Worm (Caenorhabditis elegans) whole organism, late embryonic: Measurements from ENCODE around the gene cah-4.

Experiments used
- ceh-24 ChIP-seq: sonication (generic microtip); optimal IDR thresholded peaks from 2 replicates; lab custom pipeline; 2016; ENCODE audit warnings: mild to moderate bottlenecking, missing genetic modification characterization, missing compliant biosample characterization
- ceh-9 ChIP-seq: sonication (generic microtip); optimal IDR thresholded peaks from 2 replicates; lab custom pipeline; 2016; ENCODE audit warnings: mild to moderate bottlenecking, missing genetic modification characterization, inconsistent platforms, missing compliant biosample characterization
- elt-2 ChIP-seq: sonication (generic microtip); optimal IDR thresholded peaks from 2 replicates; lab custom pipeline; 2016; ENCODE audit warnings: missing genetic modification reagents, missing genetic modification characterization, missing compliant biosample characterization
- eyg-1 ChIP-seq: sonication (generic microtip); optimal IDR thresholded peaks from 2 replicates; lab custom pipeline; 2016; ENCODE audit warnings: missing genotype, missing genetic modification characterization, missing compliant biosample characterization
- lin-11 ChIP-seq: fragments of 200-800 bp; sonication (Bioruptor generic); optimal IDR thresholded peaks from 2 replicates; lab custom pipeline; 2018; ENCODE audit warnings: mild to moderate bottlenecking, missing genetic modification characterization, missing compliant biosample characterization
- pha-4 ChIP-seq: fragments of 150-350 bp; optimal IDR thresholded peaks from 2 replicates; lab custom pipeline; 2018; ENCODE audit warnings: missing biosample characterization, missing genetic modification reagents, missing genetic modification characterization
- pros-1 ChIP-seq: fragments of 150-350 bp; optimal IDR thresholded peaks from 2 replicates; lab custom pipeline; 2014; ENCODE audit warnings: missing biosample characterization, missing genetic modification reagents, missing genetic modification characterization

ce11 chrX:13592367-13592766 is 50.0 kb downstream of the cah-4 start, which contains the start of gene F54B11.4:
- no peak for TF ChIP-seq lin-11 (tag; lab: Kevin White, UChicago)
- no peak for TF ChIP-seq eyg-1 (tag; lab: Kevin White, UChicago)
- no peak for TF ChIP-seq pha-4 (tag; lab: Kevin White, UChicago)
- TF ChIP-seq elt-2 (tag; lab: Kevin White, UChicago): no peak
- TF ChIP-seq pros-1 (tag; lab: Kevin White, UChicago): no peak
- no peak for TF ChIP-seq ceh-9 (tag; lab: Kevin White, UChicago)
- no peak for TF ChIP-seq ceh-24
